Worm (Caenorhabditis elegans): ENCODE results near the gene Y51A2B.5.

Y51A2B.5 gene

DNA sequence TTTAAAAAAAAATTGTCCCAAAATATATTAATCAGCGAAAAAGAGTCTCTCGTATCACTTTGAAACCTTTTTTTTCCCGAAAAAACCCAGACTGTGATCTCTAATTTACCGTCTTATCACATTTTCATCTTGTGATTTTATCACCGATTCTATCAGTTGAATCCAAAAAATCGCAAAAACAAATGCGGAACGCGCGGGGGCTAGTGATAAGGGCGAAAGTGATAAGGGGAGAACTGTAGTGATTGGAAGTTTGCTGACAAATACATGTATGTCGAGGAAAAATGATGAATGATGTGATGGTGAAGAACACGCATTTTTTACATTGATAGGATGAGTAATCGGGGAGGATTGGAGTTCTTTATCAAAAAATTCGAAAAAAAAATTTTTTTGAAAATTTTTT, 43.0 kb upstream of the Y51A2B.5 start (continued):
- TF ChIP-seq zag-1 (tag; optimal IDR thresholded peaks at IDR 0.05), result no peak
- peak; percentile 88 for TF ChIP-seq egl-27 (tag; optimal IDR thresholded peaks at IDR 0.05)
- no peak for TF ChIP-seq nhr-25 (tag; optimal IDR thresholded peaks at IDR 0.05)
- TF ChIP-seq ZK546.5 (tag; optimal IDR thresholded peaks at IDR 0.05), result no peak
- TF ChIP-seq unc-39 (tag; optimal IDR thresholded peaks at IDR 0.05), result no peak

- no peak for TF ChIP-seq jun-1 (tag; optimal IDR thresholded peaks at IDR 0.05)
- TF ChIP-seq ceh-9 (tag; optimal IDR thresholded peaks at IDR 0.05), result no peak
- TF ChIP-seq elt-1 (tag; optimal IDR thresholded peaks at IDR 0.05), result no peak
- no peak for TF ChIP-seq nhr-43 (tag; optimal IDR thresholded peaks at IDR 0.05; ENCODE audit: poor library complexity, severe bottlenecking)
- TF ChIP-seq nhr-28 (tag; optimal IDR thresholded peaks at IDR 0.05), result no peak
- no peak for TF ChIP-seq zag-1 (tag; optimal IDR thresholded peaks at IDR 0.05)
These were observed 39.0 kb upstream of the Y51A2B.5 start, which contains the start of gene C08E8.3 for ce11 chrV:18350046-18350445. TSS of gene C08E8.3 (plus strand) at chrV:18350129.

- TF ChIP-seq ama-1 (optimal IDR thresholded peaks at IDR 0.05), result no peak
- no peak for TF ChIP-seq nhr-237 (tag; optimal IDR thresholded peaks at IDR 0.05)
- no peak for TF ChIP-seq nhr-11 (tag; optimal IDR thresholded peaks at IDR 0.05)
- no peak for TF ChIP-seq nhr-67 (tag; optimal IDR thresholded peaks at IDR 0.05)
- no peak for TF ChIP-seq R02D3.7 (tag; optimal IDR thresholded peaks at IDR 0.05)
- no peak for TF ChIP-seq skn-1 (tag; optimal IDR thresholded peaks at IDR 0.05)
- no peak for TF ChIP-seq unc-62 (GFP tag; optimal IDR thresholded peaks at IDR 0.05)
- no peak for TF ChIP-seq unc-39 (tag; optimal IDR thresholded peaks at IDR 0.05)
- no peak for TF ChIP-seq lin-39 (tag; optimal IDR thresholded peaks at IDR 0.05)
- no peak for TF ChIP-seq nhr-23 (tag; optimal IDR thresholded peaks at IDR 0.05)
- TF ChIP-seq nhr-28 (tag; optimal IDR thresholded peaks at IDR 0.05), result no peak
- TF ChIP-seq pha-4 (tag; optimal IDR thresholded peaks at IDR 0.05), result no peak
- TF ChIP-seq fkh-2 (tag; optimal IDR thresholded peaks at IDR 0.05), result no peak
- TF ChIP-seq elt-1 (tag; optimal IDR thresholded peaks at IDR 0.05), result no peak
- TF ChIP-seq mml-1 (tag; optimal IDR thresholded peaks at IDR 0.05), result no peak
These were observed 38.4 kb upstream of the Y51A2B.5 start, which contains the start of gene C08E8.11 for ce11 chrV:18350721-18351120. TSS of gene C08E8.11 (plus strand) at chrV:18351021.

ce11 chrV:18354299-18354698, 34.8 kb upstream of the Y51A2B.5 start:
- TF ChIP-seq skn-1 (tag; optimal IDR thresholded peaks at IDR 0.05) (no peak), nhr-11 (tag; optimal IDR thresholded peaks at IDR 0.05) (no peak), nhr-23 (tag; optimal IDR thresholded peaks at IDR 0.05) (no peak), jun-1 (tag; optimal IDR thresholded peaks at IDR 0.05) (no peak), ceh-9 (tag; optimal IDR thresholded peaks at IDR 0.05) (no peak), ZK546.5 (tag; optimal IDR thresholded peaks at IDR 0.05) (no peak), nhr-237 (tag; optimal IDR thresholded peaks at IDR 0.05) (no peak), egl-27 (tag; optimal IDR thresholded peaks at IDR 0.05) (no peak), pqm-1 (tag; optimal IDR thresholded peaks at IDR 0.05) (no peak), mdl-1 (tag; optimal IDR thresholded peaks at IDR 0.05) (no peak), tbx-2 (tag; optimal IDR thresholded peaks at IDR 0.05) (no peak), lin-39 (tag; optimal IDR thresholded peaks at IDR 0.05) (no peak), nhr-43 (tag; optimal IDR thresholded peaks at IDR 0.05; ENCODE audit: poor library complexity, severe bottlenecking) (no peak)

- TF ChIP-seq nhr-77 (tag; optimal IDR thresholded peaks at IDR 0.05) (no peak), egl-27 (tag; optimal IDR thresholded peaks at IDR 0.05) (no peak), nhr-25 (tag; optimal IDR thresholded peaks at IDR 0.05) (no peak), nhr-11 (tag; optimal IDR thresholded peaks at IDR 0.05) (no peak), zag-1 (tag; optimal IDR thresholded peaks at IDR 0.05) (no peak), fkh-10 (GFP tag; optimal IDR thresholded peaks at IDR 0.05) (no peak), R02D3.7 (tag; optimal IDR thresholded peaks at IDR 0.05) (no peak), eor-1 (tag; optimal IDR thresholded peaks at IDR 0.05) (no peak), fos-1 (tag; optimal IDR thresholded peaks at IDR 0.05) (no peak), nhr-237 (tag; optimal IDR thresholded peaks at IDR 0.05) (no peak), ztf-4 (tag; optimal IDR thresholded peaks at IDR 0.05) (no peak), fkh-2 (tag; optimal IDR thresholded peaks at IDR 0.05) (no peak), nhr-76 (tag; optimal IDR thresholded peaks at IDR 0.05) (no peak), nhr-28 (tag; optimal IDR thresholded peaks at IDR 0.05) (no peak), elt-3 (tag; optimal IDR thresholded peaks at IDR 0.05) (no peak), snpc-4 (tag; optimal IDR thresholded peaks at IDR 0.05) (no peak), elt-2 (tag; optimal IDR thresholded peaks at IDR 0.05) (no peak), ceh-28 (tag; optimal IDR thresholded peaks at IDR 0.05) (no peak), pha-4 (tag; optimal IDR thresholded peaks at IDR 0.05) (no peak)
These were observed 33.3 kb upstream of the Y51A2B.5 start, which contains the start of gene C08E8.2 for ce11 chrV:18355742-18356141. TSS of gene C08E8.2 (minus strand) at chrV:18355842.
